Fruit fly (Drosophila melanogaster): ENCODE measurements around the gene CG11134.

The CG11134 gene

dm6 chrX:13740062-13740461 is 2.3 kb downstream of the CG11134 start (continued):
- TF ChIP-seq Dad (GFP tag; optimal IDR thresholded peaks at IDR 0.05) (peak; percentile 41), CG43689 (GFP tag; IDR thresholded peaks at IDR 0.05) (peak; percentile 36; the same call in 1 of the 2 replicates), CG2678 (tag; optimal IDR thresholded peaks at IDR 0.05) (peak; percentile 77), bsh (GFP tag; optimal IDR thresholded peaks at IDR 0.05) (peak; percentile 75 to 83), gsb-n (tag; optimal IDR thresholded peaks at IDR 0.05) (peak; percentile 1), Aef1 (GFP tag; IDR thresholded peaks at IDR 0.05) (peak; percentile 62), CG1602 (GFP tag; optimal IDR thresholded peaks at IDR 0.05) (peak; percentile 58), CG14667 (GFP tag; IDR thresholded peaks at IDR 0.05) (peak; percentile 79), CG6654 (GFP tag; optimal IDR thresholded peaks at IDR 0.05) (peak; percentile 11), emc (GFP tag; optimal IDR thresholded peaks at IDR 0.05) (no peak), repo (GFP tag; optimal IDR thresholded peaks at IDR 0.05) (peak; percentile 69), Hmr (GFP tag; optimal IDR thresholded peaks at IDR 0.05) (peak; percentile 79), CG8478 (optimal IDR thresholded peaks at IDR 0.05) (no peak), h (optimal IDR thresholded peaks at IDR 0.05) (no peak), D (optimal IDR thresholded peaks at IDR 0.05) (no peak), D (GFP tag; optimal IDR thresholded peaks at IDR 0.05) (peak; percentile 45), Opbp (GFP tag; IDR thresholded peaks at IDR 0.05; ENCODE audit: partially characterized antibody) (no peak), pan (optimal IDR thresholded peaks at IDR 0.05) (no peak), pan (GFP tag; optimal IDR thresholded peaks at IDR 0.05 in 1 of 2, IDR thresholded peaks at IDR 0.05 in 1 of 2) (peak in 1 of 2 experiments; percentile 81), Poxn (GFP tag; IDR thresholded peaks at IDR 0.05) (no peak), CG17612 (GFP tag; IDR thresholded peaks at IDR 0.05) (peak; percentile 58; the same call in 1 of the 2 replicates), CG10959 (GFP tag; IDR thresholded peaks at IDR 0.05) (peak; percentile 61; the same call in 1 of the 2 replicates), CG17802 (tag; optimal IDR thresholded peaks at IDR 0.05) (no peak), dan (GFP tag; IDR thresholded peaks at IDR 0.05) (no peak), zfh1 (GFP tag; IDR thresholded peaks at IDR 0.05) (peak; percentile 78; the same call in 2 of the 3 replicates), ttk (GFP tag; IDR thresholded peaks at IDR 0.05) (peak; percentile 67), Six4 (GFP tag; optimal IDR thresholded peaks at IDR 0.05) (peak; percentile 63), Jarid2 (GFP tag; optimal IDR thresholded peaks at IDR 0.05) (peak; percentile 36), lbe (GFP tag; optimal IDR thresholded peaks at IDR 0.05) (no peak), dati (GFP tag; IDR thresholded peaks at IDR 0.05) (peak; percentile 65; the same call in 1 of the 2 replicates), mam (GFP tag; optimal IDR thresholded peaks at IDR 0.05) (peak; percentile 74), CG7928 (GFP tag; optimal IDR thresholded peaks at IDR 0.05) (no peak), Hr3 (GFP tag; optimal IDR thresholded peaks at IDR 0.05) (peak; percentile 64), croc (GFP tag; conservative IDR thresholded peaks at IDR 0.05) (peak; percentile 34; the same call in 1 of the 3 replicates), al (GFP tag; IDR thresholded peaks at IDR 0.05) (peak; percentile 63; the same call in 1 of the 2 replicates), Sox100B (GFP tag; optimal IDR thresholded peaks at IDR 0.05) (peak; percentile 19), CG7786 (GFP tag; optimal IDR thresholded peaks at IDR 0.05) (peak; percentile 78), CG10366 (GFP tag; IDR thresholded peaks at IDR 0.05) (peak; percentile 82), Dfd (GFP tag; optimal IDR thresholded peaks at IDR 0.05) (no peak), Pdp1 (GFP tag; optimal IDR thresholded peaks at IDR 0.05) (peak; percentile 50 to 83), BEAF-32 (GFP tag; optimal IDR thresholded peaks at IDR 0.05) (no peak), CG16863 (GFP tag; optimal IDR thresholded peaks at IDR 0.05) (peak; percentile 72), trh (GFP tag; optimal IDR thresholded peaks at IDR 0.05) (no peak), CG9609 (GFP tag; optimal IDR thresholded peaks at IDR 0.05) (peak; percentile 76), amos (GFP tag; IDR thresholded peaks at IDR 0.05; ENCODE audit: partially characterized antibody) (no peak), oc (tag; optimal IDR thresholded peaks at IDR 0.05) (peak; percentile 59), CG5180 (GFP tag; optimal IDR thresholded peaks at IDR 0.05) (peak; percentile 67), esg (GFP tag; conservative IDR thresholded peaks at IDR 0.05) (peak; percentile 59; the same call in 1 of the 2 replicates), sim (GFP tag; IDR thresholded peaks at IDR 0.05) (no peak), tup (GFP tag; optimal IDR thresholded peaks at IDR 0.05) (no peak), Mes4 (GFP tag; optimal IDR thresholded peaks at IDR 0.05) (peak; percentile 58), CG6683 (GFP tag; optimal IDR thresholded peaks at IDR 0.05) (peak; percentile 55)

All from whole organism, embryonic.